Worm (Caenorhabditis elegans) whole organism, L4 larva: ENCODE data around the gene hsp-12.2.
A peak's percentile ranks its signal among the peaks of the same experiment; 100 is the strongest.

Experiments used
- daf-12 ChIP-seq: fragments of 150-350 bp; optimal IDR thresholded peaks from 2 replicates; lab custom pipeline; 2014; ENCODE audit warnings: missing biosample characterization, missing genetic modification reagents, missing genetic modification characterization
- dve-1 ChIP-seq: sonication (generic microtip); optimal IDR thresholded peaks from 2 replicates; lab custom pipeline; 2017; ENCODE audit warnings: antibody characterized with exemption, mild to moderate bottlenecking, missing genetic modification characterization, missing compliant biosample characterization; ENCODE audit not compliant: insufficient read depth
- hlh-30 ChIP-seq: sonication (generic microtip); optimal IDR thresholded peaks from 2 replicates; lab custom pipeline; 2017; ENCODE audit warnings: antibody characterized with exemption, mild to moderate bottlenecking, missing genetic modification characterization, missing compliant biosample characterization; ENCODE audit not compliant: insufficient read depth
- lim-7 ChIP-seq: fragments of 200-800 bp; sonication (Bioruptor generic); IDR thresholded peaks from 2 replicates; pipeline ENCODE4 v1.3.6; 2022; ENCODE audit warnings: missing genetic modification characterization, missing compliant biosample characterization
- lin-13 ChIP-seq: fragments of 150-350 bp; optimal IDR thresholded peaks from 2 replicates; lab custom pipeline; 2014; ENCODE audit warnings: missing biosample characterization, missing genetic modification reagents, missing genetic modification characterization
- nhr-42 ChIP-seq: fragments of 200-800 bp; sonication (Bioruptor generic); IDR thresholded peaks from 2 replicates; pipeline ENCODE4 v1.3.6; 2022; ENCODE audit warnings: missing genetic modification characterization, missing compliant biosample characterization
- nhr-77 ChIP-seq: fragments of 150-350 bp; optimal IDR thresholded peaks from 2 replicates; lab custom pipeline; 2014; ENCODE audit warnings: missing biosample characterization, missing genetic modification characterization
- pqm-1 ChIP-seq: sonication (generic microtip); optimal IDR thresholded peaks from 2 replicates; lab custom pipeline; 2017; ENCODE audit warnings: missing biosample characterization, missing genetic modification characterization
- snpc-4 ChIP-seq: fragments of 150-350 bp; optimal IDR thresholded peaks from 2 replicates; lab custom pipeline; 2014; ENCODE audit warnings: missing biosample characterization, missing genetic modification characterization
- unc-62 ChIP-seq, 3 experiments: fragments of 150-350 bp in 1 of 3; sonication (generic microtip); optimal IDR thresholded peaks in 2 of 3; peaks in 1 of 3; 1 replicate in 1 of 3; 2 replicates in 2 of 3; lab custom pipeline; 2014 to 2017; ENCODE audit warnings: missing biosample characterization in 3 of 3, missing genetic modification characterization in 3 of 3, missing genetic modification reagents in 3 of 3, missing genotype in 1 of 3
- zfp-2 ChIP-seq: sonication (generic microtip); optimal IDR thresholded peaks from 2 replicates; lab custom pipeline; 2016; ENCODE audit warnings: mild to moderate bottlenecking, missing genetic modification characterization, missing compliant biosample characterization
- zip-11 ChIP-seq: fragments of 200-800 bp; sonication (Bioruptor generic); IDR thresholded peaks from 2 replicates; pipeline ENCODE4 v1.3.6; 2022; ENCODE audit warnings: missing genetic modification characterization, missing compliant biosample characterization

DNA sequence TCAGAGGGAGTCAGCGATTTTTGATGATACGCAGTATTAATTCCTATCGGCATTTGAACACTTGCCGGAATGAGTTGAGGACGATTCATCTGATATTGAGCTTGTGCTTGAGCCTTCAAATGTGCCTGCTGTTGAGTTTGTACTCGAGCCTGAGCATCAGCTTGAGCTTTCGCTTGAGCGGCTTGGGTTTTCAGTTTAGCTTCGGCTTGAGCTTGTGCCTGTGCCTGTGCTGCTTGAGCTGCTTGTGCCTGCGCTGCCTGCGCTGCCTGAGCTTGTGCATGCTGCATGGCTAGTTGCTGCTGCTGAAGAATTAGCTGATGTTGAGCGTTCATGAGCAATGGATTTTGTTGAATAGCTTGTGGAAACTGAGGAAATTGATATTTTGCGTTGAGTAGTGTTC lies 22.0 kb upstream of the hsp-12.2 start:
- TF ChIP-seq lin-13 (GFP tag; lab: Kevin White, UChicago) (no peak), daf-12 (tag; lab: Kevin White, UChicago) (no peak), lim-7 (GFP tag; lab: Robert Waterston, UW) (0 out of 2 replicates have a peak, but pooled peaks have one; percentile 36), pqm-1 (tag; lab: Kevin White, UChicago) (no peak), snpc-4 (tag; lab: Kevin White, UChicago) (no peak), zfp-2 (no peak), hlh-30 (tag; lab: Kevin White, UChicago) (no peak), nhr-77 (tag; lab: Kevin White, UChicago) (no peak), unc-62 (GFP tag; optimal IDR thresholded peaks at IDR 0.05 in 1 of 2; lab: Kevin White, UChicago) (no peak), unc-62 (tag; optimal IDR thresholded peaks at IDR 0.05; lab: Kevin White, UChicago) (no peak), nhr-42 (GFP tag; lab: Robert Waterston, UW) (no peak), zip-11 (GFP tag; lab: Robert Waterston, UW) (no peak), dve-1 (no peak)
